Worm (Caenorhabditis elegans) whole organism, L1 larva: Measurements from ENCODE around the gene mam-2.

ENCODE experiments used
- C34B4.2 ChIP-seq: sonication (generic microtip); optimal IDR thresholded peaks from 2 replicates; lab custom pipeline; 2017; ENCODE audit warnings: mild to moderate bottlenecking, missing genetic modification characterization, missing compliant biosample characterization
- nhr-77 ChIP-seq: fragments of 150-350 bp; optimal IDR thresholded peaks from 2 replicates; lab custom pipeline; 2014; ENCODE audit warnings: missing biosample characterization, missing genetic modification characterization
- unc-62 ChIP-seq: fragments of 150-350 bp; optimal IDR thresholded peaks from 2 replicates; lab custom pipeline; 2014; ENCODE audit warnings: missing biosample characterization, missing genetic modification reagents, missing genetic modification characterization

DNA sequence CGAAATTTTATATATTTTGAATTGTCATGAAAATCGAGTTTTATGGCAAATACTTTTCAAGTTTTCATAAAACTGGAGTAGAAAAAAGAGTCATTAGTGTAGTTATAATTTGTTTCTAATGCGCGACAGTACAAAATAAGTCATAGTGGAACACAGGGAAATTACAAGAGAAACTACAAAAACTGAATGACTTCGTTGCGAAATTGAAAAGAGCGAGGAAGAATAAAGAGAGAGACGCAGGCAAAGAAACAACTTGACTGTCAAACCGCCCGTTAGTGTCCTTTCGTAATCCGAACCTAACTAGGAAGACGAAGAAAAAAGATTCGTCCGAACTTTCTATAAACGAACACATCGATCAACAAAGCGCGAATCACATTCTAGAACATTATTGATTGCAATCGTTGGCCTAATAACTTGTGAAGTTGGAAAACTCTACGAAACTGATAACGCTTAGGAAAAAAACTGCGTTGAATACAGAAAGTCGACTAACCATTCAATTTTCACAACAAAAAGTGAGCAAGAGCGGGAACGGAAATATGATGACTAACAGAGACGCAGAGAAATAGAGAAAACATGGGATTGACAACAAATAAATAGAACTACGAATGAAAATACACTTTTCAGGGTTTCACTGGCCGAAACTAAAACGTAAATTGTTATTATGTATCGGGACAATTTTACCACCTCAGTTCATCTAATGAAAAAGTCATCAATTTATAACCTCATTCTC, 10.6 kb downstream of the mam-2 start:
- TF ChIP-seq unc-62 = no peak
- no peak for TF ChIP-seq nhr-77 (tag; lab: Kevin White, UChicago)
- TF ChIP-seq C34B4.2 (tag; lab: Kevin White, UChicago) = no peak
